Worm (Caenorhabditis elegans) whole organism, L2 larva: ENCODE results near the gene mgl-3.
"Not testable (repeated sequence)": the region's sequence is repeated elsewhere in the genome, so short reads cannot be mapped to it uniquely, and the experiment has no call there.

Source experiments
- alr-1 ChIP-seq: fragments of 150-350 bp; optimal IDR thresholded peaks from 2 replicates; lab custom pipeline; 2014; ENCODE audit warnings: missing biosample characterization, missing genetic modification characterization
- egl-27 ChIP-seq: sonication (generic microtip); optimal IDR thresholded peaks from 3 replicates; lab custom pipeline; 2017; ENCODE audit warnings: missing biosample characterization, missing genetic modification reagents, missing genetic modification characterization
- elt-1 ChIP-seq: fragments of 150-350 bp; optimal IDR thresholded peaks from 2 replicates; lab custom pipeline; 2014; ENCODE audit warnings: missing biosample characterization, missing genetic modification characterization
- lin-13 ChIP-seq: fragments of 150-350 bp; optimal IDR thresholded peaks from 2 replicates; lab custom pipeline; 2014; ENCODE audit warnings: missing biosample characterization, missing genetic modification reagents, missing genetic modification characterization
- lsy-2 ChIP-seq, 2 experiments: fragments of 150-350 bp in 1 of 2; sonication (generic microtip) in 1 of 2; optimal IDR thresholded peaks; 2 replicates each; lab custom pipeline; 2014 to 2017; ENCODE audit warnings: missing biosample characterization in 2 of 2, missing genetic modification characterization in 2 of 2
- mdl-1 ChIP-seq, 2 experiments: fragments of 150-350 bp in 1 of 2; sonication (generic microtip) in 1 of 2; optimal IDR thresholded peaks; 2 replicates each; lab custom pipeline; 2017; ENCODE audit warnings: missing biosample characterization in 2 of 2, missing genetic modification characterization in 2 of 2
- nhr-11 ChIP-seq: fragments of 150-350 bp; optimal IDR thresholded peaks from 2 replicates; lab custom pipeline; 2014; ENCODE audit warnings: missing biosample characterization, missing genetic modification characterization
- nhr-12 ChIP-seq: fragments of 150-350 bp; optimal IDR thresholded peaks from 2 replicates; lab custom pipeline; 2014; ENCODE audit warnings: missing biosample characterization, missing genetic modification characterization
- skn-1 ChIP-seq: sonication (generic microtip); optimal IDR thresholded peaks from 2 replicates; lab custom pipeline; 2017; ENCODE audit warnings: missing biosample characterization, missing genetic modification characterization
- snpc-4 ChIP-seq: fragments of 150-350 bp; optimal IDR thresholded peaks from 2 replicates; lab custom pipeline; 2014; ENCODE audit warnings: missing biosample characterization, missing genetic modification characterization
- unc-39 ChIP-seq: fragments of 150-350 bp; optimal IDR thresholded peaks from 2 replicates; lab custom pipeline; 2014; ENCODE audit warnings: missing biosample characterization, missing genetic modification characterization
- unc-62 ChIP-seq: fragments of 150-350 bp; optimal IDR thresholded peaks from 2 replicates; lab custom pipeline; 2014; ENCODE audit warnings: missing biosample characterization, missing genetic modification reagents, missing genetic modification characterization

- TF ChIP-seq mdl-1 (tag; optimal IDR thresholded peaks at IDR 0.05; lab: Kevin White, UChicago); nhr-11 (tag; lab: Kevin White, UChicago); nhr-12 (tag; lab: Kevin White, UChicago); unc-39 (tag; lab: Kevin White, UChicago); lin-13 (GFP tag; lab: Kevin White, UChicago); alr-1 (tag; lab: Kevin White, UChicago); snpc-4 (tag; lab: Kevin White, UChicago); lsy-2 (tag; optimal IDR thresholded peaks at IDR 0.05; lab: Kevin White, UChicago); elt-1 (tag; lab: Kevin White, UChicago); skn-1; egl-27; unc-62 (GFP tag; lab: Kevin White, UChicago): not testable (repeated sequence)
Observed at ce11 chrIV:5491054-5491453, 52.2 kb downstream of the mgl-3 start, which contains the start of gene B0273.115.
